Worm (Caenorhabditis elegans) whole organism, late embryonic: ENCODE results near the gene F53F1.4.

ENCODE experiments used
- C08G9.2 ChIP-seq: sonication (generic microtip); optimal IDR thresholded peaks from 2 replicates; lab custom pipeline; 2016; ENCODE audit warnings: mild to moderate bottlenecking, missing genetic modification characterization, moderate library complexity, missing compliant biosample characterization
- C38D4.7 ChIP-seq: fragments of 200-800 bp; sonication (Bioruptor generic); optimal IDR thresholded peaks from 2 replicates; lab custom pipeline; 2018; ENCODE audit warnings: mild to moderate bottlenecking, missing genetic modification characterization, moderate library complexity, missing compliant biosample characterization
- K02D7.2 ChIP-seq: sonication (generic microtip); optimal IDR thresholded peaks from 2 replicates; lab custom pipeline; 2017; ENCODE audit warnings: mild to moderate bottlenecking, missing genetic modification characterization, missing compliant biosample characterization
- K09A11.1 ChIP-seq: sonication (generic microtip); optimal IDR thresholded peaks from 2 replicates; lab custom pipeline; 2017; ENCODE audit warnings: antibody characterized with exemption, mild to moderate bottlenecking, missing genetic modification characterization, missing compliant biosample characterization; ENCODE audit not compliant: insufficient read depth
- T23F11.4 ChIP-seq: fragments of 200-800 bp; sonication (Bioruptor generic); optimal IDR thresholded peaks from 2 replicates; lab custom pipeline; 2018; ENCODE audit warnings: mild to moderate bottlenecking, missing genetic modification characterization, missing compliant biosample characterization
- Y22D7AL.16 ChIP-seq: sonication (generic microtip); optimal IDR thresholded peaks from 2 replicates; lab custom pipeline; 2016; ENCODE audit warnings: missing genetic modification characterization, missing compliant biosample characterization
- ahr-1 ChIP-seq: sonication (generic microtip); optimal IDR thresholded peaks from 2 replicates; lab custom pipeline; 2016; ENCODE audit warnings: missing genetic modification characterization, missing compliant biosample characterization
- ceh-14 ChIP-seq: sonication (generic microtip); optimal IDR thresholded peaks from 2 replicates; lab custom pipeline; 2016; ENCODE audit warnings: missing genotype, missing genetic modification characterization, missing compliant biosample characterization
- ceh-19 ChIP-seq: fragments of 200-800 bp; sonication (Bioruptor generic); optimal IDR thresholded peaks from 2 replicates; lab custom pipeline; 2018; ENCODE audit warnings: mild to moderate bottlenecking, missing genetic modification characterization, missing compliant biosample characterization
- ceh-22 ChIP-seq: sonication (generic microtip); optimal IDR thresholded peaks from 2 replicates; lab custom pipeline; 2017; ENCODE audit warnings: missing biosample characterization, missing genetic modification characterization
- ceh-24 ChIP-seq: sonication (generic microtip); optimal IDR thresholded peaks from 2 replicates; lab custom pipeline; 2016; ENCODE audit warnings: mild to moderate bottlenecking, missing genetic modification characterization, missing compliant biosample characterization
- ceh-30 ChIP-seq: fragments of 150-350 bp; optimal IDR thresholded peaks from 2 replicates; lab custom pipeline; 2014; ENCODE audit warnings: missing biosample characterization, missing genetic modification characterization
- ceh-31 ChIP-seq: sonication (generic microtip); optimal IDR thresholded peaks from 2 replicates; lab custom pipeline; 2016; ENCODE audit warnings: missing genetic modification characterization, missing compliant biosample characterization
- ceh-34 ChIP-seq: sonication (generic microtip); optimal IDR thresholded peaks from 2 replicates; lab custom pipeline; 2016; ENCODE audit warnings: mild to moderate bottlenecking, missing genetic modification characterization, missing compliant biosample characterization
- ceh-48 ChIP-seq: sonication (generic microtip); optimal IDR thresholded peaks from 2 replicates; lab custom pipeline; 2016; ENCODE audit warnings: missing genetic modification characterization, inconsistent platforms, missing compliant biosample characterization
- ceh-6 ChIP-seq: fragments of 200-800 bp; sonication (Bioruptor generic); optimal IDR thresholded peaks from 2 replicates; lab custom pipeline; 2018; ENCODE audit warnings: mild to moderate bottlenecking, missing genetic modification characterization, missing compliant biosample characterization
- dve-1 ChIP-seq: sonication (generic microtip); optimal IDR thresholded peaks from 2 replicates; lab custom pipeline; 2017; ENCODE audit warnings: antibody characterized with exemption, mild to moderate bottlenecking, missing genetic modification characterization, missing compliant biosample characterization
- ets-4 ChIP-seq: sonication (generic microtip); optimal IDR thresholded peaks from 2 replicates; lab custom pipeline; 2016; ENCODE audit warnings: missing genetic modification characterization, missing compliant biosample characterization
- fkh-6 ChIP-seq: sonication (generic microtip); optimal IDR thresholded peaks from 2 replicates; lab custom pipeline; 2016; ENCODE audit warnings: missing genetic modification characterization, missing compliant biosample characterization
- hlh-15 ChIP-seq: sonication (generic microtip); optimal IDR thresholded peaks from 2 replicates; lab custom pipeline; 2016; ENCODE audit warnings: missing genetic modification characterization, missing compliant biosample characterization
- hlh-30 ChIP-seq: sonication (generic microtip); optimal IDR thresholded peaks from 2 replicates; lab custom pipeline; 2017; ENCODE audit warnings: antibody characterized with exemption, missing genetic modification characterization, missing compliant biosample characterization; ENCODE audit not compliant: insufficient read depth
- hlh-6 ChIP-seq: sonication (generic microtip); optimal IDR thresholded peaks from 2 replicates; lab custom pipeline; 2016; ENCODE audit warnings: missing genotype, missing genetic modification characterization, missing compliant biosample characterization
- hlh-8 ChIP-seq: sonication (generic microtip); optimal IDR thresholded peaks from 2 replicates; lab custom pipeline; 2016; ENCODE audit warnings: missing genotype, missing genetic modification characterization, missing compliant biosample characterization
- lin-11 ChIP-seq: fragments of 200-800 bp; sonication (Bioruptor generic); optimal IDR thresholded peaks from 2 replicates; lab custom pipeline; 2018; ENCODE audit warnings: mild to moderate bottlenecking, missing genetic modification characterization, missing compliant biosample characterization
- mec-3 ChIP-seq: sonication (generic microtip); optimal IDR thresholded peaks from 2 replicates; lab custom pipeline; 2016; ENCODE audit warnings: borderline replicate concordance, missing genetic modification characterization, missing compliant biosample characterization
- nhr-11 ChIP-seq: fragments of 150-350 bp; optimal IDR thresholded peaks from 2 replicates; lab custom pipeline; 2014; ENCODE audit warnings: missing biosample characterization, missing genetic modification characterization
- npax-4 ChIP-seq: sonication (generic microtip); optimal IDR thresholded peaks from 2 replicates; lab custom pipeline; 2016; ENCODE audit warnings: missing genetic modification characterization, missing compliant biosample characterization
- pag-3 ChIP-seq: sonication (generic microtip); optimal IDR thresholded peaks from 2 replicates; lab custom pipeline; 2016; ENCODE audit warnings: missing compliant biosample characterization, missing genetic modification characterization, borderline replicate concordance
- pat-9 ChIP-seq: fragments of 200-800 bp; sonication (Bioruptor generic); optimal IDR thresholded peaks from 2 replicates; lab custom pipeline; 2018; ENCODE audit warnings: mild to moderate bottlenecking, missing genetic modification characterization, moderate library complexity, missing compliant biosample characterization
- pax-1 ChIP-seq: fragments of 150-350 bp; optimal IDR thresholded peaks from 2 replicates; lab custom pipeline; 2014; ENCODE audit warnings: missing biosample characterization, missing genetic modification characterization
- pha-2 ChIP-seq: sonication (generic microtip); optimal IDR thresholded peaks from 2 replicates; lab custom pipeline; 2017; ENCODE audit warnings: mild to moderate bottlenecking, missing genetic modification characterization, missing compliant biosample characterization
- pha-4 ChIP-seq: fragments of 150-350 bp; optimal IDR thresholded peaks from 2 replicates; lab custom pipeline; 2018; ENCODE audit warnings: missing biosample characterization, missing genetic modification reagents, missing genetic modification characterization
- pros-1 ChIP-seq: fragments of 150-350 bp; optimal IDR thresholded peaks from 2 replicates; lab custom pipeline; 2014; ENCODE audit warnings: missing biosample characterization, missing genetic modification reagents, missing genetic modification characterization
- sox-4 ChIP-seq: sonication (generic microtip); optimal IDR thresholded peaks from 2 replicates; lab custom pipeline; 2017; ENCODE audit warnings: mild to moderate bottlenecking, missing genetic modification characterization, inconsistent platforms, missing compliant biosample characterization
- syd-9 ChIP-seq: sonication (generic microtip); optimal IDR thresholded peaks from 2 replicates; lab custom pipeline; 2016; ENCODE audit warnings: mild to moderate bottlenecking, missing genetic modification characterization, moderate library complexity, missing compliant biosample characterization
- tbx-2 ChIP-seq: sonication (generic microtip); optimal IDR thresholded peaks from 2 replicates; lab custom pipeline; 2016; ENCODE audit warnings: missing genetic modification characterization, missing compliant biosample characterization
- tbx-7 ChIP-seq: sonication (generic microtip); optimal IDR thresholded peaks from 2 replicates; lab custom pipeline; 2016; ENCODE audit warnings: missing genotype, missing genetic modification characterization, missing compliant biosample characterization
- unc-3 ChIP-seq, 2 experiments: fragments of 200-800 bp in 1 of 2; sonication (Bioruptor generic) in 1 of 2; sonication (generic microtip) in 1 of 2; conservative IDR thresholded peaks in 1 of 2; optimal IDR thresholded peaks in 1 of 2; 2 replicates each; pipeline versions ENCODE4 v1.3.6 to Lab custom; 2016 to 2022; ENCODE audit warnings: missing compliant biosample characterization in 2 of 2, missing genetic modification characterization in 2 of 2, missing genetic modification reagents in 1 of 2
- unc-42 ChIP-seq: sonication (generic microtip); optimal IDR thresholded peaks from 2 replicates; lab custom pipeline; 2016; ENCODE audit warnings: missing genotype, missing genetic modification characterization, missing compliant biosample characterization
- unc-55 ChIP-seq: sonication (generic microtip); optimal IDR thresholded peaks from 2 replicates; lab custom pipeline; 2017; ENCODE audit warnings: missing biosample characterization, missing genetic modification reagents, missing genetic modification characterization
- unc-86 ChIP-seq: sonication (generic microtip); optimal IDR thresholded peaks from 2 replicates; lab custom pipeline; 2016; ENCODE audit warnings: missing genetic modification characterization, missing compliant biosample characterization
- ztf-16 ChIP-seq: sonication (generic microtip); optimal IDR thresholded peaks from 2 replicates; lab custom pipeline; 2017; ENCODE audit warnings: missing genetic modification characterization, missing compliant biosample characterization

F53F1.4 gene

ce11 chrV:13396426-13396825 is 14.5 kb upstream of the F53F1.4 start (continued):
- TF ChIP-seq ceh-14 (tag; lab: Kevin White, UChicago) (peak; percentile 64), ceh-24 (tag; lab: Kevin White, UChicago) (no peak), T23F11.4 (peak; percentile 51), fkh-6 (tag; lab: Kevin White, UChicago) (no peak), ztf-16 (tag; lab: Kevin White, UChicago) (no peak), unc-42 (peak; percentile 66), unc-3 (GFP tag; conservative IDR thresholded peaks at IDR 0.05; lab: Robert Waterston, UW) (no peak), unc-3 (tag; optimal IDR thresholded peaks at IDR 0.05; lab: Kevin White, UChicago) (no peak), mec-3 (tag; lab: Kevin White, UChicago) (no peak), syd-9 (tag; lab: Kevin White, UChicago) (peak; percentile 40), pha-2 (tag; lab: Kevin White, UChicago) (no peak), ceh-30 (tag; lab: Kevin White, UChicago) (no peak), lin-11 (tag; lab: Kevin White, UChicago) (no peak), unc-86 (tag; lab: Kevin White, UChicago) (no peak), ceh-48 (tag; lab: Kevin White, UChicago) (no peak), pat-9 (no peak), npax-4 (tag; lab: Kevin White, UChicago) (no peak), pag-3 (tag; lab: Kevin White, UChicago) (no peak), Y22D7AL.16 (tag; lab: Kevin White, UChicago) (no peak), ceh-19 (GFP tag; lab: Kevin White, UChicago) (peak; percentile 60), unc-55 (GFP tag; lab: Kevin White, UChicago) (peak; percentile 62), K02D7.2 (no peak), pros-1 (tag; lab: Kevin White, UChicago) (peak; percentile 61), nhr-11 (tag; lab: Kevin White, UChicago) (no peak), tbx-7 (tag; lab: Kevin White, UChicago) (no peak), hlh-6 (tag; lab: Kevin White, UChicago) (peak; percentile 60), ceh-6 (GFP tag; lab: Kevin White, UChicago) (peak; percentile 24), C08G9.2 (tag; lab: Kevin White, UChicago) (peak; percentile 23), sox-4 (tag; lab: Kevin White, UChicago) (peak; percentile 34), K09A11.1 (tag; lab: Kevin White, UChicago) (no peak), ceh-31 (tag; lab: Kevin White, UChicago) (peak; percentile 75), hlh-8 (tag; lab: Kevin White, UChicago) (peak; percentile 34), dve-1 (tag; lab: Kevin White, UChicago) (no peak), tbx-2 (tag; lab: Kevin White, UChicago) (peak; percentile 64), pha-4 (tag; lab: Kevin White, UChicago) (no peak), ahr-1 (peak; percentile 17), hlh-15 (tag; lab: Kevin White, UChicago) (peak; percentile 43), C38D4.7 (GFP tag; lab: Kevin White, UChicago) (peak; percentile 25), ceh-34 (tag; lab: Kevin White, UChicago) (peak; percentile 72), ceh-22 (tag; lab: Kevin White, UChicago) (no peak), pax-1 (tag; lab: Kevin White, UChicago) (no peak), ets-4 (tag; lab: Kevin White, UChicago) (no peak), hlh-30 (tag; lab: Kevin White, UChicago) (peak; percentile 31)
- TF ChIP-seq, all 69 proteins: peak for 30
